Worm (Caenorhabditis elegans): ENCODE measurements around the gene ceh-41.

ceh-41 gene

DNA sequence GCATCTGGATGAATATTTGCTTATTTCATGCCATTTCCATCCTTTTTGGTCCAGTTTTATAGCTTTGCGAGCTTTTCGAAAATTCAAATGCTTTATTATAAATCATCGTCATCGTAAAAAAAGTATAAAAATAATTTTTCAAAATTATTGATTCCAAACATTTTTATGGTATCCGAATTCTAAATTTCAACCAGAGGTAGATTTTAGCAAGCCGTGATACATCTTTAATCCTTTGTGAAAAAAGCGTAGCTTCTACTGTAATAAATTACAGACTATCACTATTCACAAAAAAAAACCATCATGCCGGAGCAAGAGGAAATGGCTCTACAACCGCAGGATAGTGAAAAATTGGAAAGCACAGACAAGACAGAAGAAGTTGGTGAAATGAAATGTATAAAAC is 22.3 kb downstream of the ceh-41 start, which contains the start of gene C14E2.1:
TSS of gene C14E2.1 (plus strand) at position 301 of the 400 bp plus-strand sequence.
- no peak for TF ChIP-seq jun-1 (tag; optimal IDR thresholded peaks at IDR 0.05)
- no peak for TF ChIP-seq lir-3 (tag; optimal IDR thresholded peaks at IDR 0.05; ENCODE audit: poor library complexity)
- TF ChIP-seq mab-9 (GFP tag; IDR thresholded peaks at IDR 0.05), result no peak
- TF ChIP-seq efl-3 (GFP tag; optimal IDR thresholded peaks at IDR 0.05), result no peak
- no peak for TF ChIP-seq nhr-76 (tag; optimal IDR thresholded peaks at IDR 0.05)
- no peak for TF ChIP-seq tbx-2 (tag; optimal IDR thresholded peaks at IDR 0.05)
- no peak for TF ChIP-seq unc-62 (GFP tag; optimal IDR thresholded peaks at IDR 0.05)
- no peak for TF ChIP-seq ztf-4 (tag; optimal IDR thresholded peaks at IDR 0.05)
- TF ChIP-seq sox-4 (tag; optimal IDR thresholded peaks at IDR 0.05), result no peak
- no peak for TF ChIP-seq swsn-7 (tag; optimal IDR thresholded peaks at IDR 0.05)
- no peak for TF ChIP-seq nhr-77 (tag; optimal IDR thresholded peaks at IDR 0.05)
- no peak for TF ChIP-seq nhr-84 (tag; optimal IDR thresholded peaks at IDR 0.05)
- no peak for TF ChIP-seq nhr-19 (GFP tag; conservative IDR thresholded peaks at IDR 0.05)
- no peak for TF ChIP-seq aly-2 (tag; optimal IDR thresholded peaks at IDR 0.05)
- TF ChIP-seq efl-1 (optimal IDR thresholded peaks at IDR 0.05), result no peak
- TF ChIP-seq efl-1 (GFP tag; optimal IDR thresholded peaks at IDR 0.05 in 1 of 2), result no peak
- no peak for TF ChIP-seq ztf-11 (tag; optimal IDR thresholded peaks at IDR 0.05)
- no peak for TF ChIP-seq lin-15B (tag; optimal IDR thresholded peaks at IDR 0.05)

DNA sequence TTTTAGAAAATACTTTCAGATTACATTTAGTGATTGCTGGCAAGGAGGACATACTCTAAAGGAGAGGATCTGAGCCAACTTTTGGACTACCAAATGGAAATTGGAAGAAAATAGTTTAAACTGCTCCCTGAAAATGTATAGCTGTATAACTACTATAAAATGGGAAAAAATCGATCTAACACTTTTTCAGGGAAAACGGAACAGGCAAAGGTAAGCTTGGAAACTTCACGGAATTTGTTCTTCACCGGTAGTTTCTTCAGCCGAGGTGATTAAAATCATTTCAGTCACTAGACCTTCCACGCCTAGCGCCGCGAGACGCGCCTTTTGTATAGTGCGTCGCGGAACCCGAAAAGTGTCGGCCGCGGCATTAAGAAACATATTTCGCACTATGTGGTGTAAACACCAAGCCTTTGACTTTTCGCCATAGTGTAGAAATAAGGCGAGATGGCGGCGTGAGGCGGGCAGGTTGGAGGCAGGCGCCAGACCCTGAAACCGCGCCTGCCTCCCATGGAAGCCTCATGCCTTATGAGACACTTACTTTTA is 23.1 kb downstream of the ceh-41 start, which contains the start of gene C14E2.5:
TSS of gene C14E2.5 (minus strand) at position 51 of the 543 bp plus-strand sequence.
- no peak for TF ChIP-seq F16B12.6 (tag; optimal IDR thresholded peaks at IDR 0.05)
- TF ChIP-seq hlh-17 (GFP tag; optimal IDR thresholded peaks at IDR 0.05; ENCODE audit: borderline replicate concordance), result no peak
- no peak for TF ChIP-seq pqm-1 (tag; optimal IDR thresholded peaks at IDR 0.05)
- no peak for TF ChIP-seq mab-9 (GFP tag; IDR thresholded peaks at IDR 0.05)
- TF ChIP-seq elt-3 (tag; optimal IDR thresholded peaks at IDR 0.05), result no peak
- no peak for TF ChIP-seq nhr-85 (tag)
- TF ChIP-seq lin-35 (GFP tag; optimal IDR thresholded peaks at IDR 0.05), result no peak
- TF ChIP-seq nhr-71 (tag; optimal IDR thresholded peaks at IDR 0.05), result no peak
- no peak for TF ChIP-seq snpc-4 (tag; optimal IDR thresholded peaks at IDR 0.05)
- TF ChIP-seq lin-15B (tag; optimal IDR thresholded peaks at IDR 0.05), result no peak
- no peak for TF ChIP-seq C04F5.9 (tag; optimal IDR thresholded peaks at IDR 0.05)
- TF ChIP-seq sptf-1 (tag; optimal IDR thresholded peaks at IDR 0.05), result no peak
- TF ChIP-seq egl-27 (tag; optimal IDR thresholded peaks at IDR 0.05), result no peak
- TF ChIP-seq ets-5 (GFP tag; IDR thresholded peaks at IDR 0.05), result no peak
- TF ChIP-seq tbx-2 (tag; optimal IDR thresholded peaks at IDR 0.05), result no peak
- TF ChIP-seq ztf-11 (tag; optimal IDR thresholded peaks at IDR 0.05), result no peak
- no peak for TF ChIP-seq nhr-237 (tag; optimal IDR thresholded peaks at IDR 0.05)
- no peak for TF ChIP-seq blmp-1 (tag; optimal IDR thresholded peaks at IDR 0.05)
- TF ChIP-seq skn-1 (tag; optimal IDR thresholded peaks at IDR 0.05), result no peak
- TF ChIP-seq mef-2 (tag; optimal IDR thresholded peaks at IDR 0.05), result no peak

DNA sequence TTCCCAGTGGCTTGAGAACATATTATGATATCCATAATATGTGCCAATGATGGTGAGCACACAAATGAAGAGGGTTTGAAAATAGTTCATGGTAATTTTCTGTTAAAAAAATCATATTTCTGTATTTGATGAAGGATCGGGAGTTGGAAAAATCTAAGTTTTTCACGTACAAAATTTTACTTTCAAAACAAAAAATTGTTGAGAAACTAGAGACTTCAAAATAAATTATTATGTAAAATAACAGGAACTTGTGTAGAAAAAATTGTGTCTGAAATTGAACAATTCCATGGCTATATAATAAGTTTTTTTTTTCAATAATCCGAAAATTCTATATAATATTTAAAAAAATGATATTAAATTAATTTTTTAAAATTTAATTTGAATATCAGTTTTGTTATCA is 27.2 kb downstream of the ceh-41 start, which contains the start of gene C14E2.4:
TSS of gene C14E2.4 (minus strand) at position 101 of the 400 bp plus-strand sequence.
- no peak for TF ChIP-seq C04F5.9 (tag; optimal IDR thresholded peaks at IDR 0.05)

DNA sequence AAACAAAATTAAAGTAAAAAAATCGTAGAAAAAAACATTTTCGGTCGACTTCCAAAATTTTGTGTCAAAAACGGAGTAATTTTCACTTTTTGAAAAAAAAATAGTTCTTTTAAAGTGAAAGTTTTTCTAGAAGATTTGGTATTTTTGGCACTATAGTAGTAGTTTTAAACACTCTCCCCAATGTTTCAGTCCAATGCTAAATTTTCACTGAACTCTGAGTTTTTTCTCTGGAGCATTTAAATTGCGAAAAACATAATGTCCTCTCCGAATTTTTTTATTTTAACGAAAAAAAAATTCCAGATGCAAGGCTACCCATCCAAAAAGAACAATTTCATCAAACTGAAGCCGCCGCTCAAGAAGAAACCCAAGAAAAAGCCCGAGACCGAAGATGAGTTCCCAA is 32.4 kb downstream of the ceh-41 start, which contains the start of gene C14E2.7:
TSS of gene C14E2.7 (plus strand) at position 301 of the 400 bp plus-strand sequence.
- TF ChIP-seq xbp-1 (tag; optimal IDR thresholded peaks at IDR 0.05) (no peak), swsn-7 (tag; optimal IDR thresholded peaks at IDR 0.05) (no peak), ces-1 (GFP tag; optimal IDR thresholded peaks at IDR 0.05) (no peak), vab-15 (tag; optimal IDR thresholded peaks at IDR 0.05) (no peak), zip-4 (GFP tag; optimal IDR thresholded peaks at IDR 0.05) (no peak)
